Fruit fly (Drosophila melanogaster) whole organism, adult: ENCODE measurements around the gene Art6.

Experiments used
- CG11617 ChIP-seq: fragments of 200-800 bp; sonication (Bioruptor generic); optimal IDR thresholded peaks from 2 replicates; lab custom pipeline; 2017; ENCODE audit warnings: mild to moderate bottlenecking, missing biosample characterization, missing genetic modification reagents, missing genetic modification characterization
- CG12768 ChIP-seq: fragments of 200-800 bp; sonication (Bioruptor generic); optimal IDR thresholded peaks from 2 replicates; lab custom pipeline; 2017; ENCODE audit warnings: missing biosample characterization, missing genetic modification characterization, mild to moderate bottlenecking, moderate library complexity, missing genetic modification reagents
- CG14711 ChIP-seq: fragments of 200-800 bp; sonication (Bioruptor generic); optimal IDR thresholded peaks from 2 replicates; lab custom pipeline; 2018; ENCODE audit warnings: missing biosample characterization, mild to moderate bottlenecking, missing genetic modification characterization, moderate library complexity
- CG1620 ChIP-seq: fragments of 200-800 bp; sonication (Bioruptor generic); optimal IDR thresholded peaks from 2 replicates; lab custom pipeline; 2016; ENCODE audit warnings: missing biosample characterization, missing genetic modification characterization
- CG33017 ChIP-seq: fragments of 200-800 bp; sonication (Bioruptor generic); optimal IDR thresholded peaks from 2 replicates; lab custom pipeline; 2018; ENCODE audit warnings: missing biosample characterization, mild to moderate bottlenecking, missing genetic modification characterization, moderate library complexity
- CG5204 ChIP-seq: fragments of 200-800 bp; sonication (Bioruptor generic); optimal IDR thresholded peaks from 2 replicates; lab custom pipeline; 2016; ENCODE audit warnings: missing biosample characterization, missing genetic modification characterization
- CG7045 ChIP-seq: fragments of 200-800 bp; sonication (Bioruptor generic); optimal IDR thresholded peaks from 2 replicates; lab custom pipeline; 2017; ENCODE audit warnings: missing biosample characterization, mild to moderate bottlenecking, missing genetic modification characterization
- CG7101 ChIP-seq: fragments of 200-800 bp; sonication (Bioruptor generic); optimal IDR thresholded peaks from 2 replicates; lab custom pipeline; 2018; ENCODE audit warnings: missing biosample characterization, mild to moderate bottlenecking, missing genetic modification characterization, moderate library complexity
- Clk ChIP-seq: fragments of 200-800 bp; sonication (Bioruptor generic); optimal IDR thresholded peaks from 2 replicates; lab custom pipeline; 2017; ENCODE audit warnings: missing biosample characterization, missing genetic modification characterization
- Crg-1 ChIP-seq: fragments of 200-800 bp; sonication (Bioruptor generic); optimal IDR thresholded peaks from 2 replicates; lab custom pipeline; 2016; ENCODE audit warnings: missing biosample characterization, missing genetic modification characterization
- Hr96 ChIP-seq: fragments of 200-800 bp; sonication (Bioruptor generic); optimal IDR thresholded peaks from 2 replicates; lab custom pipeline; 2016; ENCODE audit warnings: missing biosample characterization, missing genetic modification characterization
- Mnt ChIP-seq: fragments of 200-800 bp; sonication (Bioruptor generic); optimal IDR thresholded peaks from 2 replicates; lab custom pipeline; 2016; ENCODE audit warnings: missing biosample characterization, mild to moderate bottlenecking, missing genetic modification characterization
- bab1 ChIP-seq: fragments of 200-800 bp; sonication (Bioruptor generic); optimal IDR thresholded peaks from 3 replicates; lab custom pipeline; 2019; ENCODE audit warnings: missing biosample characterization, mild to moderate bottlenecking, missing genetic modification characterization, moderate library complexity
- cic ChIP-seq: fragments of 200-800 bp; sonication (Bioruptor generic); optimal IDR thresholded peaks from 2 replicates; lab custom pipeline; 2017; ENCODE audit warnings: missing biosample characterization, mild to moderate bottlenecking, missing genetic modification characterization, moderate library complexity
- cnc ChIP-seq, 2 experiments: fragments of >200 bp; optimal IDR thresholded peaks; 2 replicates each; lab custom pipeline; 2017
- kay ChIP-seq: fragments of 200-800 bp; sonication (Bioruptor generic); peaks from one replicate; lab custom pipeline; 2016; ENCODE audit warnings: missing biosample characterization, missing genetic modification characterization, borderline replicate concordance
- ovo ChIP-seq: fragments of 200-800 bp; sonication (Bioruptor generic); optimal IDR thresholded peaks from 2 replicates; lab custom pipeline; 2016; ENCODE audit warnings: missing biosample characterization, missing genetic modification characterization
- pad ChIP-seq: fragments of 200-800 bp; sonication (Bioruptor generic); optimal IDR thresholded peaks from 3 replicates; lab custom pipeline; 2017; ENCODE audit warnings: missing biosample characterization, missing genetic modification characterization, mild to moderate bottlenecking, moderate library complexity, missing genetic modification reagents
- tj ChIP-seq: fragments of 200-800 bp; sonication (Bioruptor generic); optimal IDR thresholded peaks from 3 replicates; lab custom pipeline; 2017; ENCODE audit warnings: missing biosample characterization, mild to moderate bottlenecking, missing genetic modification characterization, moderate library complexity
- toe ChIP-seq: fragments of 200-800 bp; sonication (Bioruptor generic); optimal IDR thresholded peaks from 2 replicates; lab custom pipeline; 2016; ENCODE audit warnings: missing biosample characterization, missing genetic modification characterization

Art6 gene

dm6 chr3R:13951038-13951437, 5.4 kb upstream of the Art6 start, which contains the start of gene CG9926:
Gene CG9926 (minus strand): TSS chr3R:13951138.
- TF ChIP-seq CG1620 (GFP tag; lab: Kevin White, UChicago) (no peak), Clk (GFP tag; lab: Kevin White, UChicago) (no peak), CG11617 (GFP tag; lab: Kevin White, UChicago) (no peak), ovo (GFP tag; lab: Kevin White, UChicago) (no peak), CG5204 (GFP tag; lab: Kevin White, UChicago) (no peak), CG7101 (tag; lab: Kevin White, UChicago) (no peak), kay (GFP tag; lab: Kevin White, UChicago) (no peak), bab1 (GFP tag; lab: Kevin White, UChicago) (no peak), Mnt (no peak), toe (GFP tag; lab: Kevin White, UChicago) (no peak), CG14711 (tag; lab: Kevin White, UChicago) (no peak), Hr96 (GFP tag; lab: Kevin White, UChicago) (no peak)

- TF ChIP-seq toe (GFP tag; lab: Kevin White, UChicago) (no peak), CG11617 (GFP tag; lab: Kevin White, UChicago) (no peak), Clk (GFP tag; lab: Kevin White, UChicago) (no peak), CG7045 (no peak), ovo (GFP tag; lab: Kevin White, UChicago) (no peak), CG14711 (tag; lab: Kevin White, UChicago) (no peak), pad (no peak), CG12768 (GFP tag; lab: Kevin White, UChicago) (no peak), Crg-1 (GFP tag; lab: Kevin White, UChicago) (no peak), CG7101 (tag; lab: Kevin White, UChicago) (no peak), bab1 (GFP tag; lab: Kevin White, UChicago) (no peak), tj (GFP tag; lab: Kevin White, UChicago) (no peak), CG1620 (GFP tag; lab: Kevin White, UChicago) (no peak), CG33017 (tag; lab: Kevin White, UChicago) (no peak), kay (GFP tag; lab: Kevin White, UChicago) (no peak), CG5204 (GFP tag; lab: Kevin White, UChicago) (no peak), cnc (optimal IDR thresholded peaks at IDR 0.05; lab: Kevin White, UChicago) (no peak)
Measured at dm6 chr3R:13949571-13949970, 4.0 kb upstream of the Art6 start.

- TF ChIP-seq CG7101 (tag; lab: Kevin White, UChicago) (no peak), Crg-1 (GFP tag; lab: Kevin White, UChicago) (no peak), bab1 (GFP tag; lab: Kevin White, UChicago) (no peak), CG12768 (GFP tag; lab: Kevin White, UChicago) (no peak), CG7045 (no peak), CG33017 (tag; lab: Kevin White, UChicago) (no peak), CG5204 (GFP tag; lab: Kevin White, UChicago) (no peak), kay (GFP tag; lab: Kevin White, UChicago) (peak; percentile 43), ovo (GFP tag; lab: Kevin White, UChicago) (no peak)
Measured at dm6 chr3R:13948237-13948636, 2.6 kb upstream of the Art6 start, which contains the start of gene CG31517. Gene CG31517 (plus strand): TSS chr3R:13948420.

dm6 chr3R:13947415-13947814, 1.8 kb upstream of the Art6 start:
- no peak for TF ChIP-seq CG11617 (GFP tag; lab: Kevin White, UChicago)
- no peak for TF ChIP-seq pad
- TF ChIP-seq toe (GFP tag; lab: Kevin White, UChicago), result no peak
- no peak for TF ChIP-seq Mnt
- TF ChIP-seq bab1 (GFP tag; lab: Kevin White, UChicago), result no peak
- no peak for TF ChIP-seq Clk (GFP tag; lab: Kevin White, UChicago)
- no peak for TF ChIP-seq CG1620 (GFP tag; lab: Kevin White, UChicago)
- TF ChIP-seq CG5204 (GFP tag; lab: Kevin White, UChicago), result no peak
- TF ChIP-seq cic (GFP tag; lab: Kevin White, UChicago), result no peak

- TF ChIP-seq CG14711 (tag; lab: Kevin White, UChicago) (no peak), kay (GFP tag; lab: Kevin White, UChicago) (no peak), CG12768 (GFP tag; lab: Kevin White, UChicago) (no peak), CG7101 (tag; lab: Kevin White, UChicago) (no peak), CG7045 (no peak), ovo (GFP tag; lab: Kevin White, UChicago) (no peak), CG11617 (GFP tag; lab: Kevin White, UChicago) (no peak)
Measured at dm6 chr3R:13946117-13946516, 505 bp upstream of the Art6 start.

dm6 chr3R:13943360-13943759, 2.3 kb downstream of the Art6 start, which contains the start of gene Art9:
Gene Art9 (minus strand): TSS chr3R:13943460.
- no peak for TF ChIP-seq cic (GFP tag; lab: Kevin White, UChicago)
- no peak for TF ChIP-seq cnc (optimal IDR thresholded peaks at IDR 0.05; lab: Kevin White, UChicago)
- no peak for TF ChIP-seq CG11617 (GFP tag; lab: Kevin White, UChicago)
- no peak for TF ChIP-seq CG7045
- no peak for TF ChIP-seq Clk (GFP tag; lab: Kevin White, UChicago)
- TF ChIP-seq Mnt, result no peak
- no peak for TF ChIP-seq toe (GFP tag; lab: Kevin White, UChicago)
- TF ChIP-seq CG33017 (tag; lab: Kevin White, UChicago), result no peak
- TF ChIP-seq CG5204 (GFP tag; lab: Kevin White, UChicago), result no peak
- TF ChIP-seq CG7101 (tag; lab: Kevin White, UChicago), result no peak
- TF ChIP-seq pad, result no peak
- no peak for TF ChIP-seq Hr96 (GFP tag; lab: Kevin White, UChicago)
